Worm (Caenorhabditis elegans) whole organism, L2 larva: ENCODE measurements around the gene B0001.3.

Source experiments
- C34F6.9 ChIP-seq: fragments of 150-350 bp; optimal IDR thresholded peaks from 2 replicates; lab custom pipeline; 2014; ENCODE audit warnings: missing biosample characterization, missing genetic modification characterization
- F13H6.1 ChIP-seq: sonication (generic microtip); optimal IDR thresholded peaks from 2 replicates; lab custom pipeline; 2016; ENCODE audit warnings: missing genetic modification characterization, missing compliant biosample characterization
- Y55F3AM.14 ChIP-seq: fragments of 200-800 bp; sonication (Bioruptor generic); optimal IDR thresholded peaks from 2 replicates; lab custom pipeline; 2018; ENCODE audit warnings: mild to moderate bottlenecking, missing genetic modification characterization, missing compliant biosample characterization
- ZK546.5 ChIP-seq: sonication (generic microtip); optimal IDR thresholded peaks from 2 replicates; lab custom pipeline; 2017; ENCODE audit warnings: missing biosample characterization, missing genetic modification characterization
- alr-1 ChIP-seq: fragments of 150-350 bp; optimal IDR thresholded peaks from 2 replicates; lab custom pipeline; 2014; ENCODE audit warnings: missing biosample characterization, missing genetic modification characterization
- aly-2 ChIP-seq: fragments of 150-350 bp; optimal IDR thresholded peaks from 2 replicates; lab custom pipeline; 2014; ENCODE audit warnings: missing biosample characterization, missing genetic modification characterization
- ama-1 ChIP-seq: fragments of 150-350 bp; optimal IDR thresholded peaks from 2 replicates; lab custom pipeline; 2018; ENCODE audit warnings: inconsistent platforms
- blmp-1 ChIP-seq: sonication (generic microtip); optimal IDR thresholded peaks from 2 replicates; lab custom pipeline; 2017; ENCODE audit warnings: missing genetic modification characterization, mild to moderate bottlenecking, missing compliant biosample characterization, antibody characterized with exemption, moderate library complexity; ENCODE audit not compliant: insufficient read depth
- ceh-16 ChIP-seq: fragments of 150-350 bp; optimal IDR thresholded peaks from 2 replicates; lab custom pipeline; 2014; ENCODE audit warnings: missing biosample characterization, missing genetic modification characterization
- ceh-82 ChIP-seq: fragments of 150-350 bp; optimal IDR thresholded peaks from 2 replicates; lab custom pipeline; 2014; ENCODE audit warnings: missing biosample characterization, missing genetic modification characterization
- crh-2 ChIP-seq: sonication (generic microtip); optimal IDR thresholded peaks from 2 replicates; lab custom pipeline; 2017; ENCODE audit warnings: missing biosample characterization, missing genetic modification characterization
- dmd-4 ChIP-seq: sonication (generic microtip); optimal IDR thresholded peaks from 2 replicates; lab custom pipeline; 2017; ENCODE audit warnings: missing biosample characterization, missing genetic modification characterization
- egl-27 ChIP-seq: sonication (generic microtip); optimal IDR thresholded peaks from 3 replicates; lab custom pipeline; 2017; ENCODE audit warnings: missing biosample characterization, missing genetic modification reagents, missing genetic modification characterization
- elt-1 ChIP-seq: fragments of 150-350 bp; optimal IDR thresholded peaks from 2 replicates; lab custom pipeline; 2014; ENCODE audit warnings: missing biosample characterization, missing genetic modification characterization
- elt-3 ChIP-seq: sonication (generic microtip); optimal IDR thresholded peaks from 2 replicates; lab custom pipeline; 2017; ENCODE audit warnings: missing biosample characterization, missing genetic modification characterization
- gmeb-1 ChIP-seq: fragments of 150-350 bp; optimal IDR thresholded peaks from 2 replicates; lab custom pipeline; 2014; ENCODE audit warnings: missing biosample characterization, missing genetic modification characterization
- lin-11 ChIP-seq: fragments of 150-350 bp; sonication (generic microtip); optimal IDR thresholded peaks from 2 replicates; lab custom pipeline; 2014; ENCODE audit warnings: missing biosample characterization, missing genetic modification characterization, inconsistent platforms, mixed read lengths
- lsy-2 ChIP-seq, 2 experiments: fragments of 150-350 bp in 1 of 2; sonication (generic microtip) in 1 of 2; optimal IDR thresholded peaks; 2 replicates each; lab custom pipeline; 2014 to 2017; ENCODE audit warnings: missing biosample characterization in 2 of 2, missing genetic modification characterization in 2 of 2
- mab-5 ChIP-seq: fragments of 150-350 bp; optimal IDR thresholded peaks from 2 replicates; lab custom pipeline; 2014; ENCODE audit warnings: missing biosample characterization, missing genetic modification characterization
- nhr-10 ChIP-seq: sonication (generic microtip); optimal IDR thresholded peaks from 2 replicates; lab custom pipeline; 2017; ENCODE audit warnings: missing biosample characterization, missing genetic modification characterization
- nhr-11 ChIP-seq: fragments of 150-350 bp; optimal IDR thresholded peaks from 2 replicates; lab custom pipeline; 2014; ENCODE audit warnings: missing biosample characterization, missing genetic modification characterization
- nhr-12 ChIP-seq: fragments of 150-350 bp; optimal IDR thresholded peaks from 2 replicates; lab custom pipeline; 2014; ENCODE audit warnings: missing biosample characterization, missing genetic modification characterization
- nhr-23 ChIP-seq: fragments of 150-350 bp; optimal IDR thresholded peaks from 2 replicates; lab custom pipeline; 2014; ENCODE audit warnings: missing biosample characterization, missing genetic modification reagents, missing genetic modification characterization
- nhr-237 ChIP-seq: fragments of 150-350 bp; optimal IDR thresholded peaks from 2 replicates; lab custom pipeline; 2014; ENCODE audit warnings: missing biosample characterization, missing genetic modification characterization
- nhr-6 ChIP-seq: fragments of 150-350 bp; optimal IDR thresholded peaks from 2 replicates; lab custom pipeline; 2014; ENCODE audit warnings: missing biosample characterization, missing genetic modification characterization
- nhr-77 ChIP-seq: fragments of 150-350 bp; optimal IDR thresholded peaks from 2 replicates; lab custom pipeline; 2014; ENCODE audit warnings: missing biosample characterization, missing genetic modification characterization
- sem-4 ChIP-seq: fragments of 150-350 bp; optimal IDR thresholded peaks from 2 replicates; lab custom pipeline; 2014; ENCODE audit warnings: missing biosample characterization, missing genetic modification reagents, missing genetic modification characterization
- skn-1 ChIP-seq: sonication (generic microtip); optimal IDR thresholded peaks from 2 replicates; lab custom pipeline; 2017; ENCODE audit warnings: missing biosample characterization, missing genetic modification characterization
- sma-3 ChIP-seq: sonication (generic microtip); optimal IDR thresholded peaks from 2 replicates; lab custom pipeline; 2016; ENCODE audit warnings: missing genetic modification reagents, missing genetic modification characterization, missing compliant biosample characterization
- sma-9 ChIP-seq, 2 experiments: fragments of 150-350 bp in 1 of 2; sonication (generic microtip) in 1 of 2; optimal IDR thresholded peaks; 2 replicates each; lab custom pipeline; 2014 to 2016; ENCODE audit warnings: missing genetic modification characterization in 2 of 2, mild to moderate bottlenecking in 1 of 2, missing biosample characterization in 1 of 2, missing compliant biosample characterization in 1 of 2, missing genetic modification reagents in 1 of 2, moderate library complexity in 1 of 2
- snpc-4 ChIP-seq: fragments of 150-350 bp; optimal IDR thresholded peaks from 2 replicates; lab custom pipeline; 2014; ENCODE audit warnings: missing biosample characterization, missing genetic modification characterization
- unc-39 ChIP-seq: fragments of 150-350 bp; optimal IDR thresholded peaks from 2 replicates; lab custom pipeline; 2014; ENCODE audit warnings: missing biosample characterization, missing genetic modification characterization
- unc-55 ChIP-seq: fragments of 150-350 bp; sonication (generic microtip); optimal IDR thresholded peaks from 3 replicates; lab custom pipeline; 2014; ENCODE audit warnings: missing biosample characterization, missing genetic modification reagents, missing genetic modification characterization
- ztf-4 ChIP-seq: fragments of 150-350 bp; optimal IDR thresholded peaks from 2 replicates; lab custom pipeline; 2014; ENCODE audit warnings: missing biosample characterization, missing genetic modification characterization

B0001.3 gene

ce11 chrIV:12154195-12154677 lies 8.7 kb upstream of the B0001.3 start, which contains the start of gene B0001.7:
Gene B0001.7, minus strand, starts transcription at chrIV:12154245.
- TF ChIP-seq sma-9 (GFP tag; optimal IDR thresholded peaks at IDR 0.05; lab: Kevin White, UChicago) (no peak), sma-9 (tag; optimal IDR thresholded peaks at IDR 0.05; lab: Kevin White, UChicago) (no peak), alr-1 (no peak), nhr-11 (tag; lab: Kevin White, UChicago) (no peak), aly-2 (tag; lab: Kevin White, UChicago) (no peak), ceh-82 (no peak), unc-55 (GFP tag; lab: Kevin White, UChicago) (no peak)

ce11 chrIV:12150877-12151276 lies 5.3 kb upstream of the B0001.3 start, which contains the start of gene B0001.2:
Gene B0001.2, minus strand, starts transcription at chrIV:12150977.
- no peak for TF ChIP-seq C34F6.9
- no peak for TF ChIP-seq lsy-2 (tag; optimal IDR thresholded peaks at IDR 0.05; lab: Kevin White, UChicago)
- no peak for TF ChIP-seq lin-11 (tag; lab: Kevin White, UChicago)
- no peak for TF ChIP-seq sma-9 (GFP tag; optimal IDR thresholded peaks at IDR 0.05; lab: Kevin White, UChicago)
- TF ChIP-seq sma-9 (tag; optimal IDR thresholded peaks at IDR 0.05; lab: Kevin White, UChicago) = no peak
- no peak for TF ChIP-seq alr-1
- TF ChIP-seq aly-2 (tag; lab: Kevin White, UChicago) = no peak
- TF ChIP-seq F13H6.1 (tag; lab: Kevin White, UChicago) = no peak
- TF ChIP-seq nhr-77 (tag; lab: Kevin White, UChicago) = no peak
- TF ChIP-seq snpc-4 (tag; lab: Kevin White, UChicago) = no peak

ce11 chrIV:12149609-12150008 lies 4.1 kb upstream of the B0001.3 start:
- TF ChIP-seq nhr-11 (tag; lab: Kevin White, UChicago) = no peak
- TF ChIP-seq nhr-10 (tag; lab: Kevin White, UChicago) = no peak
- TF ChIP-seq mab-5 (tag; lab: Kevin White, UChicago) = no peak
- TF ChIP-seq nhr-77 (tag; lab: Kevin White, UChicago) = no peak
- no peak for TF ChIP-seq sma-9 (GFP tag; optimal IDR thresholded peaks at IDR 0.05; lab: Kevin White, UChicago)
- no peak for TF ChIP-seq sma-9 (tag; optimal IDR thresholded peaks at IDR 0.05; lab: Kevin White, UChicago)
- TF ChIP-seq ceh-16 (tag; lab: Kevin White, UChicago) = no peak
- TF ChIP-seq unc-39 (tag; lab: Kevin White, UChicago) = no peak
- TF ChIP-seq nhr-23 (tag; lab: Kevin White, UChicago) = no peak
- no peak for TF ChIP-seq elt-3 (tag; lab: Kevin White, UChicago)
- no peak for TF ChIP-seq ZK546.5 (tag; lab: Kevin White, UChicago)
- TF ChIP-seq nhr-6 = no peak
- no peak for TF ChIP-seq Y55F3AM.14
- TF ChIP-seq egl-27 (tag; lab: Kevin White, UChicago) = no peak
- TF ChIP-seq nhr-237 = no peak
- TF ChIP-seq unc-55 (GFP tag; lab: Kevin White, UChicago) = no peak
- TF ChIP-seq, all 48 proteins: peak for 0

- TF ChIP-seq elt-1 (tag; lab: Kevin White, UChicago) (no peak), gmeb-1 (no peak), alr-1 (no peak), nhr-12 (tag; lab: Kevin White, UChicago) (no peak), nhr-237 (no peak), snpc-4 (tag; lab: Kevin White, UChicago) (no peak), sem-4 (tag; lab: Kevin White, UChicago) (no peak), dmd-4 (no peak), blmp-1 (tag; lab: Kevin White, UChicago) (no peak), nhr-6 (no peak), skn-1 (tag; lab: Kevin White, UChicago) (no peak), unc-55 (GFP tag; lab: Kevin White, UChicago) (no peak), mab-5 (tag; lab: Kevin White, UChicago) (no peak), sma-3 (GFP tag; lab: Kevin White, UChicago) (no peak), ZK546.5 (tag; lab: Kevin White, UChicago) (no peak), ama-1 (lab: Kevin White, UChicago) (no peak), lsy-2 (tag; optimal IDR thresholded peaks at IDR 0.05; lab: Kevin White, UChicago) (no peak), crh-2 (tag; lab: Kevin White, UChicago) (no peak), egl-27 (tag; lab: Kevin White, UChicago) (no peak), ztf-4 (no peak)
Measured at ce11 chrIV:12143231-12143630, 2.3 kb downstream of the B0001.3 start, which contains the start of gene B0001.5. Gene B0001.5, minus strand, starts transcription at chrIV:12143331.
